Worm (Caenorhabditis elegans) whole organism, late embryonic: Measurements from ENCODE around the gene Y68A4A.13.

ENCODE experiments used
- K09A11.1 ChIP-seq: sonication (generic microtip); optimal IDR thresholded peaks from 2 replicates; lab custom pipeline; 2017; ENCODE audit warnings: antibody characterized with exemption, mild to moderate bottlenecking, missing genetic modification characterization, missing compliant biosample characterization; ENCODE audit not compliant: insufficient read depth
- T23F11.4 ChIP-seq: fragments of 200-800 bp; sonication (Bioruptor generic); optimal IDR thresholded peaks from 2 replicates; lab custom pipeline; 2018; ENCODE audit warnings: mild to moderate bottlenecking, missing genetic modification characterization, missing compliant biosample characterization
- Y22D7AL.16 ChIP-seq: sonication (generic microtip); optimal IDR thresholded peaks from 2 replicates; lab custom pipeline; 2016; ENCODE audit warnings: missing genetic modification characterization, missing compliant biosample characterization
- ahr-1 ChIP-seq: sonication (generic microtip); optimal IDR thresholded peaks from 2 replicates; lab custom pipeline; 2016; ENCODE audit warnings: missing genetic modification characterization, missing compliant biosample characterization
- ama-1 ChIP-seq: fragments of 150-350 bp; optimal IDR thresholded peaks from 2 replicates; lab custom pipeline; 2014
- ceh-14 ChIP-seq: sonication (generic microtip); optimal IDR thresholded peaks from 2 replicates; lab custom pipeline; 2016; ENCODE audit warnings: missing genotype, missing genetic modification characterization, missing compliant biosample characterization
- ceh-18 ChIP-seq: sonication (generic microtip); optimal IDR thresholded peaks from 2 replicates; lab custom pipeline; 2016; ENCODE audit warnings: missing genetic modification characterization, missing compliant biosample characterization
- ceh-19 ChIP-seq: fragments of 200-800 bp; sonication (Bioruptor generic); optimal IDR thresholded peaks from 2 replicates; lab custom pipeline; 2018; ENCODE audit warnings: mild to moderate bottlenecking, missing genetic modification characterization, missing compliant biosample characterization
- ceh-2 ChIP-seq: sonication (generic microtip); optimal IDR thresholded peaks from 2 replicates; lab custom pipeline; 2016; ENCODE audit warnings: missing genotype, missing genetic modification characterization, missing compliant biosample characterization
- ceh-22 ChIP-seq: sonication (generic microtip); optimal IDR thresholded peaks from 2 replicates; lab custom pipeline; 2017; ENCODE audit warnings: missing biosample characterization, missing genetic modification characterization
- ceh-31 ChIP-seq: sonication (generic microtip); optimal IDR thresholded peaks from 2 replicates; lab custom pipeline; 2016; ENCODE audit warnings: missing genetic modification characterization, missing compliant biosample characterization
- ceh-34 ChIP-seq: sonication (generic microtip); optimal IDR thresholded peaks from 2 replicates; lab custom pipeline; 2016; ENCODE audit warnings: mild to moderate bottlenecking, missing genetic modification characterization, missing compliant biosample characterization
- ceh-48 ChIP-seq: sonication (generic microtip); optimal IDR thresholded peaks from 2 replicates; lab custom pipeline; 2016; ENCODE audit warnings: missing genetic modification characterization, inconsistent platforms, missing compliant biosample characterization
- ceh-9 ChIP-seq: sonication (generic microtip); optimal IDR thresholded peaks from 2 replicates; lab custom pipeline; 2016; ENCODE audit warnings: mild to moderate bottlenecking, missing genetic modification characterization, inconsistent platforms, missing compliant biosample characterization
- che-1 ChIP-seq: sonication (generic microtip); optimal IDR thresholded peaks from 2 replicates; lab custom pipeline; 2016; ENCODE audit warnings: mild to moderate bottlenecking, missing genetic modification characterization, missing compliant biosample characterization
- elt-4 ChIP-seq: sonication (generic microtip); optimal IDR thresholded peaks from 2 replicates; lab custom pipeline; 2016; ENCODE audit warnings: missing genetic modification characterization, missing compliant biosample characterization
- fax-1 ChIP-seq: sonication (generic microtip); optimal IDR thresholded peaks from 2 replicates; lab custom pipeline; 2016; ENCODE audit warnings: missing genotype, missing genetic modification characterization, missing compliant biosample characterization
- fkh-10 ChIP-seq: fragments of 150-350 bp; optimal IDR thresholded peaks from 2 replicates; lab custom pipeline; 2014; ENCODE audit warnings: missing biosample characterization, missing genetic modification reagents, missing genetic modification characterization
- hlh-13 ChIP-seq: fragments of 200-800 bp; sonication (Bioruptor generic); optimal IDR thresholded peaks from 2 replicates; lab custom pipeline; 2018; ENCODE audit warnings: mild to moderate bottlenecking, missing genetic modification characterization, missing compliant biosample characterization
- hlh-30 ChIP-seq: sonication (generic microtip); optimal IDR thresholded peaks from 2 replicates; lab custom pipeline; 2017; ENCODE audit warnings: antibody characterized with exemption, missing genetic modification characterization, missing compliant biosample characterization; ENCODE audit not compliant: insufficient read depth
- hlh-6 ChIP-seq: sonication (generic microtip); optimal IDR thresholded peaks from 2 replicates; lab custom pipeline; 2016; ENCODE audit warnings: missing genotype, missing genetic modification characterization, missing compliant biosample characterization
- hlh-8 ChIP-seq: sonication (generic microtip); optimal IDR thresholded peaks from 2 replicates; lab custom pipeline; 2016; ENCODE audit warnings: missing genotype, missing genetic modification characterization, missing compliant biosample characterization
- lim-6 ChIP-seq: sonication (generic microtip); optimal IDR thresholded peaks from 2 replicates; lab custom pipeline; 2016; ENCODE audit warnings: missing genetic modification characterization, missing compliant biosample characterization
- madf-2 ChIP-seq: sonication (generic microtip); optimal IDR thresholded peaks from 2 replicates; lab custom pipeline; 2017; ENCODE audit warnings: missing genetic modification characterization, missing compliant biosample characterization
- nhr-11 ChIP-seq: fragments of 150-350 bp; optimal IDR thresholded peaks from 2 replicates; lab custom pipeline; 2014; ENCODE audit warnings: missing biosample characterization, missing genetic modification characterization
- odd-2 ChIP-seq: sonication (generic microtip); optimal IDR thresholded peaks from 2 replicates; lab custom pipeline; 2017; ENCODE audit warnings: antibody characterized with exemption, mild to moderate bottlenecking, missing genetic modification characterization, missing compliant biosample characterization
- pag-3 ChIP-seq: sonication (generic microtip); optimal IDR thresholded peaks from 2 replicates; lab custom pipeline; 2016; ENCODE audit warnings: missing compliant biosample characterization, missing genetic modification characterization, borderline replicate concordance
- pat-9 ChIP-seq: fragments of 200-800 bp; sonication (Bioruptor generic); optimal IDR thresholded peaks from 2 replicates; lab custom pipeline; 2018; ENCODE audit warnings: mild to moderate bottlenecking, missing genetic modification characterization, moderate library complexity, missing compliant biosample characterization
- rnt-1 ChIP-seq: sonication (generic microtip); optimal IDR thresholded peaks from 2 replicates; lab custom pipeline; 2016; ENCODE audit warnings: missing genetic modification characterization, missing compliant biosample characterization
- sox-2 ChIP-seq: fragments of 200-800 bp; sonication (Bioruptor generic); IDR thresholded peaks from 2 replicates; pipeline ENCODE4 v1.3.6; 2022; ENCODE audit warnings: missing genetic modification reagents, missing genetic modification characterization, missing compliant biosample characterization
- sox-4 ChIP-seq: sonication (generic microtip); optimal IDR thresholded peaks from 2 replicates; lab custom pipeline; 2017; ENCODE audit warnings: mild to moderate bottlenecking, missing genetic modification characterization, inconsistent platforms, missing compliant biosample characterization
- syd-9 ChIP-seq: sonication (generic microtip); optimal IDR thresholded peaks from 2 replicates; lab custom pipeline; 2016; ENCODE audit warnings: mild to moderate bottlenecking, missing genetic modification characterization, moderate library complexity, missing compliant biosample characterization
- tbx-2 ChIP-seq: sonication (generic microtip); optimal IDR thresholded peaks from 2 replicates; lab custom pipeline; 2016; ENCODE audit warnings: missing genetic modification characterization, missing compliant biosample characterization
- unc-3 ChIP-seq, 2 experiments: fragments of 200-800 bp in 1 of 2; sonication (Bioruptor generic) in 1 of 2; sonication (generic microtip) in 1 of 2; conservative IDR thresholded peaks in 1 of 2; optimal IDR thresholded peaks in 1 of 2; 2 replicates each; pipeline versions ENCODE4 v1.3.6 to Lab custom; 2016 to 2022; ENCODE audit warnings: missing compliant biosample characterization in 2 of 2, missing genetic modification characterization in 2 of 2, missing genetic modification reagents in 1 of 2
- unc-55 ChIP-seq: sonication (generic microtip); optimal IDR thresholded peaks from 2 replicates; lab custom pipeline; 2017; ENCODE audit warnings: missing biosample characterization, missing genetic modification reagents, missing genetic modification characterization
- unc-86 ChIP-seq: sonication (generic microtip); optimal IDR thresholded peaks from 2 replicates; lab custom pipeline; 2016; ENCODE audit warnings: missing genetic modification characterization, missing compliant biosample characterization
- ztf-16 ChIP-seq: sonication (generic microtip); optimal IDR thresholded peaks from 2 replicates; lab custom pipeline; 2017; ENCODE audit warnings: missing genetic modification characterization, missing compliant biosample characterization

Y68A4A.13 gene

DNA sequence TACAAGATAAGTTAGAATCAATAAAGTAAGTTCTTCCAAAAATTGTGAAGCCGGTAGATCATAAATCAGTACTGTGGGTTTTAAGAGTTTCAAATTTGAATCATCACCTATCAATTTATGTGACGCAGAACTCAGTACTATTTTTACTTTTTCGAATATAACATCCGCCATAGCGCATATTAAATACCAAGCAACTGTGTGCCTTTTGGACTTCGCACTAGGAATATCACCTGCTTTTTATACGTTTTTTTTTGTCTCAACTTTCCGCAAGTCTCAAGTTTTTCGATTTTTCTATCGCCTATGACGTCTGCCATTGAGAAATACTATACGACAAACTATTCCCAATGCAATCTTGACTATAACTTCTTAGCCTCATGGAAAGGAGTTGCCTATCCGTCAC lies 4.8 kb upstream of the Y68A4A.13 start, which contains the start of gene srh-113:
Gene srh-113, plus strand, starts transcription at position 301 of the 400 bp plus-strand sequence.
- TF ChIP-seq odd-2 (tag; lab: Kevin White, UChicago) (no peak), elt-4 (tag; lab: Kevin White, UChicago) (no peak), ceh-19 (GFP tag; lab: Kevin White, UChicago) (no peak), ceh-18 (tag; lab: Kevin White, UChicago) (no peak), ceh-48 (tag; lab: Kevin White, UChicago) (no peak), pat-9 (tag; lab: Kevin White, UChicago) (no peak), ceh-14 (tag; lab: Kevin White, UChicago) (no peak), tbx-2 (tag; lab: Kevin White, UChicago) (no peak), T23F11.4 (GFP tag; lab: Kevin White, UChicago) (no peak), sox-4 (tag; lab: Kevin White, UChicago) (no peak)

DNA sequence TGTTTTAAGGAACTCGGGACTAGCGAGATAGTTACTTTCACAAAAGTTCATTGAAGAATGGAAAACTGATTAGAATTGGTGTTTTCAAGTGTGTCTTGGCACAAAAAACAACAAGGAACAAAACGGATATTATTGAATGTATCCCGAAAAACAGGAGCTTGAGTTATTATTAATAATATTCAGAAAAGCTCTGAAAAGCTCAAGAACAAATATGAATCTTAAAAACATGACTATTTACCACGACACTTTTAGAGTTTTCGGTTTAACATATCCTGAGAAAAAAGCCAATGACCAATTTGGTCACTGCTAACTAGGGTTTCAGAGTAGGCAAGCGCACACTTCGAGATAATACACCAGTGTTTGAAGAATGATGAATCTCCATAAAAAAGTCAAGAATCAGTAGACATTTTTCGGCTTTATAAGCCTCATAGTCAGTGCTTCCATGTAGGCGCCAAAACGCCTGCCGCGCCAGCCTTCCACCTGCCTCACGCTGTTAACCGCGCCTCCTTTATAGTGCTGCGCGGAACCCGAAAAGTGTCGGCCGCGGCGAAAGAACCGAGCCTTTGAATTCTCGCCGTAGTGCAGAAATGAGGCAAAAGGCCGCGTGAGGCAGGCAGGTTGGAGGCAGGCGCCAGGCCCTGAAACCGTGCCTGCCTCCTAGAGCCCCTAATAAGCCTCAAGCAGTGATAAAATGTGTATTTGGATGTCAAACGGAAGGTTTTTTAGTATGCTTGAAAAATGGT lies 4.2 kb upstream of the Y68A4A.13 start, which contains the start of gene srh-236:
Gene srh-236, minus strand, starts transcription at position 51 of the 743 bp plus-strand sequence.
- TF ChIP-seq odd-2 (tag; lab: Kevin White, UChicago), result no peak
- peak; percentile 59 for TF ChIP-seq pag-3 (tag; lab: Kevin White, UChicago)

ce11 chrV:17206469-17206868 lies 1.5 kb downstream of the Y68A4A.13 start:
- TF ChIP-seq K09A11.1 (tag; lab: Kevin White, UChicago) (no peak), ztf-16 (tag; lab: Kevin White, UChicago) (no peak), ceh-34 (no peak), nhr-11 (tag; lab: Kevin White, UChicago) (no peak), hlh-30 (tag; lab: Kevin White, UChicago) (no peak), sox-2 (no peak), ceh-22 (tag; lab: Kevin White, UChicago) (no peak), Y22D7AL.16 (tag; lab: Kevin White, UChicago) (no peak), unc-86 (tag; lab: Kevin White, UChicago) (no peak), lim-6 (tag; lab: Kevin White, UChicago) (no peak), ceh-2 (no peak), hlh-6 (no peak), hlh-8 (tag; lab: Kevin White, UChicago) (no peak), pag-3 (tag; lab: Kevin White, UChicago) (no peak), ceh-19 (GFP tag; lab: Kevin White, UChicago) (no peak), madf-2 (tag; lab: Kevin White, UChicago) (no peak), fax-1 (no peak), che-1 (no peak)

DNA sequence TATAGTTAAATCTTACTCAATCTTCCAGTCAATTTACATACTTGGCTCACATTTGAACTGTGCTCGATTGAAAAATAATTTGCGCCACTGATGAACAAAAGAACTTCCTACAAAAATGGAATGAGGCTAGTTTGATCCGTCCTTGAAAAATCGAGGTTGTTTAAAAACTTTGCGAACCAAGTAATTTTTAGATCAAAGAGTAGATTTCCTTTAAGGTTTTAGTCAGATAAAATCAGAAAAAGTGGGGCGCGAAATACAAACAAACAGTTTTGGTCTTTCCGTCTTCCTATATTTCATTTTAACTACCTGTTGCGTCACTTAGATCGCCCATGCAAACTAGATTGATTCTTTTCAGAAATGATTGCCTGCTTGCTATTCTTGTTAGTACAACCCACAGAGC lies 6.1 kb downstream of the Y68A4A.13 start, which contains the start of gene Y68A4A.10:
Gene Y68A4A.10, plus strand, starts transcription at position 301 of the 400 bp plus-strand sequence.
- TF ChIP-seq nhr-11 (tag; lab: Kevin White, UChicago) (no peak), syd-9 (tag; lab: Kevin White, UChicago) (no peak), hlh-6 (no peak), Y22D7AL.16 (tag; lab: Kevin White, UChicago) (no peak), unc-86 (tag; lab: Kevin White, UChicago) (no peak), ama-1 (lab: Kevin White, UChicago) (no peak), ceh-18 (tag; lab: Kevin White, UChicago) (no peak), unc-55 (GFP tag; lab: Kevin White, UChicago) (no peak), ahr-1 (tag; lab: Kevin White, UChicago) (no peak), odd-2 (tag; lab: Kevin White, UChicago) (no peak), rnt-1 (tag; lab: Kevin White, UChicago) (no peak), hlh-13 (GFP tag; lab: Kevin White, UChicago) (no peak), fkh-10 (no peak), unc-3 (GFP tag; conservative IDR thresholded peaks at IDR 0.05; lab: Robert Waterston, UW) (no peak), unc-3 (tag; optimal IDR thresholded peaks at IDR 0.05; lab: Kevin White, UChicago) (no peak), ceh-9 (tag; lab: Kevin White, UChicago) (no peak), ceh-31 (tag; lab: Kevin White, UChicago) (no peak)
- TF ChIP-seq, all 69 proteins: peak for 0
